Worm (Caenorhabditis elegans) whole organism, L1 larva: ENCODE results near the gene R13A1.3.

Source experiments
- F16B12.6 ChIP-seq: fragments of 150-350 bp; optimal IDR thresholded peaks from 2 replicates; lab custom pipeline; 2014; ENCODE audit warnings: missing biosample characterization, missing genetic modification characterization
- ama-1 ChIP-seq: fragments of 150-350 bp; optimal IDR thresholded peaks from 2 replicates; lab custom pipeline; 2014
- efl-1 ChIP-seq, 4 experiments: fragments of 150-350 bp; optimal IDR thresholded peaks in 3 of 4; peaks in 1 of 4; 1 replicate in 1 of 4; 2 replicates in 3 of 4; lab custom pipeline; 2014; ENCODE audit warnings: missing biosample characterization in 2 of 4, missing genetic modification characterization in 2 of 4, missing genetic modification reagents in 2 of 4
- lin-13 ChIP-seq: fragments of 150-350 bp; optimal IDR thresholded peaks from 2 replicates; lab custom pipeline; 2014; ENCODE audit warnings: missing biosample characterization, missing genetic modification reagents, missing genetic modification characterization
- nhr-71 ChIP-seq: sonication (generic microtip); optimal IDR thresholded peaks from 2 replicates; lab custom pipeline; 2016; ENCODE audit warnings: mild to moderate bottlenecking, missing genetic modification characterization, moderate library complexity, missing compliant biosample characterization
- skn-1 ChIP-seq: fragments of 150-350 bp; optimal IDR thresholded peaks from 2 replicates; lab custom pipeline; 2014; ENCODE audit warnings: missing biosample characterization, missing genetic modification characterization
- snpc-4 ChIP-seq: fragments of 150-350 bp; optimal IDR thresholded peaks from 2 replicates; lab custom pipeline; 2014; ENCODE audit warnings: missing biosample characterization, missing genetic modification characterization
- tbx-2 ChIP-seq: sonication (generic microtip); optimal IDR thresholded peaks from 2 replicates; lab custom pipeline; 2016; ENCODE audit warnings: missing genetic modification characterization, missing compliant biosample characterization

DNA sequence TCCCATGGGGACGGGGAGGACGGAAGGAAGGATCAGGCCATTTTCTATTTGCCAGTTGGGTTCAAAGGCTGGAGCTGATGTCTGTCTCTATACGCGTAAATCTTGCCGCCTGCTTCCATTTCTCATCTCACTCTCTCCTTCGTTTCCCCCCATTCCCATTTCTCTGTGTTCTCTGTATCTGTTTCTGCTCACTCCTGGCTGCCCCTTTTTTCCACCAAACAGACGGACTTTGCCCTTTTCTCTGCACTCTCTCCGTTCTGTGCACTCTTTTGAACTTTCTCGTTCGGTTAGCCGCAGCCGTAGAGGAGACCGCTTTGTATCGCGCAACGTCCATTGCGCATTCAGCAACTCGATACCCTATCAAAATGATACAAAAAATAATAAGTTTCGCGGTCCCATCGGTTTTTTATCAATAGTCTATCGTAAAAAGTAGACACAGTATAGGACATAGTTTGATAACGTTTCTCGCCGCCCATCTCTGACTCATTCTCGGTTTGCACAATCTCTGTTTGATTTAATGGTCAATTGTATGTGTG, 31.7 kb downstream of the R13A1.3 start:
- TF ChIP-seq snpc-4 = no peak
- TF ChIP-seq skn-1 = no peak
- peak; percentile 81 for TF ChIP-seq nhr-71 (tag; lab: Kevin White, UChicago)
- no peak for TF ChIP-seq F16B12.6 (tag; lab: Kevin White, UChicago)
- no peak for TF ChIP-seq lin-13 (GFP tag; lab: Kevin White, UChicago)
- peak; percentile 39 to 53 for TF ChIP-seq efl-1 (optimal IDR thresholded peaks at IDR 0.05; lab: Kevin White, UChicago)
- peak; percentile 2 to 83 for TF ChIP-seq efl-1 (GFP tag; optimal IDR thresholded peaks at IDR 0.05 in 1 of 2; lab: Kevin White, UChicago)
- TF ChIP-seq ama-1 (lab: Kevin White, UChicago) = no peak
- TF ChIP-seq tbx-2 = peak; percentile 59
